Worm (Caenorhabditis elegans) whole organism, mixed stage, embryonic: Measurements from ENCODE around the gene coh-4.

Experiments used
- M03D4.4 ChIP-seq: sonication (generic microtip); optimal IDR thresholded peaks from 2 replicates; lab custom pipeline; 2017; ENCODE audit warnings: mild to moderate bottlenecking, missing genetic modification characterization, missing compliant biosample characterization
- blmp-1 ChIP-seq: fragments of 150-350 bp; optimal IDR thresholded peaks from 2 replicates; lab custom pipeline; 2014; ENCODE audit warnings: missing biosample characterization, missing genetic modification characterization
- ceh-39 ChIP-seq: fragments of 150-350 bp; optimal IDR thresholded peaks from 2 replicates; lab custom pipeline; 2014; ENCODE audit warnings: missing biosample characterization, missing genetic modification characterization
- ceh-43 ChIP-seq: fragments of 200-800 bp; sonication (Bioruptor generic); optimal IDR thresholded peaks from 2 replicates; lab custom pipeline; 2018; ENCODE audit warnings: mild to moderate bottlenecking, missing genetic modification characterization, moderate library complexity, missing compliant biosample characterization
- ceh-83 ChIP-seq: fragments of 200-800 bp; sonication (Bioruptor generic); optimal IDR thresholded peaks from 2 replicates; lab custom pipeline; 2018; ENCODE audit warnings: mild to moderate bottlenecking, missing genetic modification characterization, missing compliant biosample characterization
- ces-1 ChIP-seq: fragments of 150-350 bp; optimal IDR thresholded peaks from 2 replicates; lab custom pipeline; 2014; ENCODE audit warnings: missing biosample characterization, missing genetic modification reagents, missing genetic modification characterization
- cnd-1 ChIP-seq: fragments of 200-800 bp; sonication (Bioruptor generic); optimal IDR thresholded peaks from 2 replicates; lab custom pipeline; 2018; ENCODE audit warnings: mild to moderate bottlenecking, missing genetic modification characterization, missing compliant biosample characterization
- drap-1 ChIP-seq: fragments of 200-800 bp; sonication (Bioruptor generic); optimal IDR thresholded peaks from 3 replicates; lab custom pipeline; 2018; ENCODE audit warnings: mild to moderate bottlenecking, missing genetic modification characterization, missing compliant biosample characterization
- elt-3 ChIP-seq: fragments of 150-350 bp; optimal IDR thresholded peaks from 2 replicates; lab custom pipeline; 2014; ENCODE audit warnings: missing biosample characterization, missing genetic modification characterization
- ham-2 ChIP-seq: fragments of 200-800 bp; sonication (Bioruptor generic); optimal IDR thresholded peaks from 2 replicates; lab custom pipeline; 2018; ENCODE audit warnings: mild to moderate bottlenecking, missing genetic modification characterization, missing compliant biosample characterization
- hlh-1 ChIP-seq: fragments of 150-350 bp; optimal IDR thresholded peaks from 2 replicates; lab custom pipeline; 2014; ENCODE audit warnings: missing biosample characterization, missing genetic modification reagents, missing genetic modification characterization
- lin-13 ChIP-seq: fragments of 150-350 bp; optimal IDR thresholded peaks from 2 replicates; lab custom pipeline; 2014; ENCODE audit warnings: missing biosample characterization, missing genetic modification characterization
- lin-32 ChIP-seq: fragments of 200-800 bp; sonication (Bioruptor generic); optimal IDR thresholded peaks from 2 replicates; lab custom pipeline; 2018; ENCODE audit warnings: mild to moderate bottlenecking, missing genetic modification characterization, missing compliant biosample characterization
- lsy-2 ChIP-seq: fragments of 150-350 bp; optimal IDR thresholded peaks from 2 replicates; lab custom pipeline; 2014; ENCODE audit warnings: missing biosample characterization, missing genetic modification characterization
- mep-1 ChIP-seq: fragments of 150-350 bp; optimal IDR thresholded peaks from 2 replicates; lab custom pipeline; 2017; ENCODE audit warnings: missing biosample characterization, missing genetic modification reagents, missing genetic modification characterization, inconsistent platforms
- nhr-12 ChIP-seq: fragments of 150-350 bp; optimal IDR thresholded peaks from 2 replicates; lab custom pipeline; 2014; ENCODE audit warnings: missing biosample characterization, missing genetic modification characterization
- nhr-28 ChIP-seq: fragments of 150-350 bp; optimal IDR thresholded peaks from 2 replicates; lab custom pipeline; 2014; ENCODE audit warnings: missing biosample characterization, missing genetic modification characterization
- nhr-76 ChIP-seq: sonication (generic microtip); optimal IDR thresholded peaks from 2 replicates; lab custom pipeline; 2017; ENCODE audit warnings: missing biosample characterization, missing genetic modification characterization
- pha-4 ChIP-seq: fragments of 150-350 bp; optimal IDR thresholded peaks from 2 replicates; lab custom pipeline; 2018; ENCODE audit warnings: missing biosample characterization, missing genetic modification reagents, missing genetic modification characterization
- sem-2 ChIP-seq: fragments of 200-800 bp; sonication (Bioruptor generic); optimal IDR thresholded peaks from 2 replicates; lab custom pipeline; 2018; ENCODE audit warnings: mild to moderate bottlenecking, missing genetic modification characterization, missing compliant biosample characterization
- snpc-4 ChIP-seq: fragments of 150-350 bp; optimal IDR thresholded peaks from 2 replicates; lab custom pipeline; 2014; ENCODE audit warnings: missing biosample characterization, missing genetic modification characterization
- sptf-1 ChIP-seq: sonication (generic microtip); optimal IDR thresholded peaks from 2 replicates; lab custom pipeline; 2017; ENCODE audit warnings: mild to moderate bottlenecking, missing genetic modification characterization, moderate library complexity, missing compliant biosample characterization
- tbx-8 ChIP-seq: fragments of 200-800 bp; sonication (Bioruptor generic); optimal IDR thresholded peaks from 2 replicates; lab custom pipeline; 2018; ENCODE audit warnings: mild to moderate bottlenecking, missing genetic modification characterization, moderate library complexity, missing compliant biosample characterization
- unc-120 ChIP-seq: sonication (generic microtip); optimal IDR thresholded peaks from 2 replicates; lab custom pipeline; 2017; ENCODE audit warnings: missing genetic modification characterization, missing compliant biosample characterization; ENCODE audit not compliant: poor library complexity, severe bottlenecking
- zip-8 ChIP-seq: fragments of 150-350 bp; optimal IDR thresholded peaks from 2 replicates; lab custom pipeline; 2014; ENCODE audit warnings: missing biosample characterization, missing genetic modification characterization
- ztf-11 ChIP-seq: fragments of 150-350 bp; optimal IDR thresholded peaks from 2 replicates; lab custom pipeline; 2014; ENCODE audit warnings: missing biosample characterization, missing genetic modification characterization

The coh-4 gene

ce11 chrV:4187144-4187485, 11.7 kb upstream of the coh-4 start, which contains the start of gene nhr-114:
Gene nhr-114 (plus strand): TSS chrV:4187202.
- no peak for TF ChIP-seq lsy-2 (tag; lab: Kevin White, UChicago)
- no peak for TF ChIP-seq sem-2 (GFP tag; lab: Kevin White, UChicago)
- no peak for TF ChIP-seq snpc-4 (tag; lab: Kevin White, UChicago)
- TF ChIP-seq drap-1 (GFP tag; lab: Kevin White, UChicago) = no peak
- TF ChIP-seq ztf-11 (tag; lab: Kevin White, UChicago) = no peak
- TF ChIP-seq blmp-1 (tag; lab: Kevin White, UChicago) = no peak
- TF ChIP-seq lin-13 (tag; lab: Kevin White, UChicago) = no peak
- TF ChIP-seq tbx-8 (GFP tag; lab: Kevin White, UChicago) = no peak

ce11 chrV:4186453-4187143, 11.2 kb upstream of the coh-4 start:
- TF ChIP-seq snpc-4 (tag; lab: Kevin White, UChicago) = no peak
- TF ChIP-seq ham-2 (GFP tag; lab: Kevin White, UChicago) = peak; percentile 6
- TF ChIP-seq, all 35 proteins: peak for 1

ce11 chrV:4185885-4186284, 10.4 kb upstream of the coh-4 start:
- no peak for TF ChIP-seq lsy-2 (tag; lab: Kevin White, UChicago)
- no peak for TF ChIP-seq M03D4.4
- no peak for TF ChIP-seq nhr-28 (tag; lab: Kevin White, UChicago)
- no peak for TF ChIP-seq lin-13 (tag; lab: Kevin White, UChicago)
- no peak for TF ChIP-seq elt-3
- no peak for TF ChIP-seq ceh-43
- TF ChIP-seq blmp-1 (tag; lab: Kevin White, UChicago) = no peak
- no peak for TF ChIP-seq mep-1 (tag; lab: Kevin White, UChicago)
- TF ChIP-seq snpc-4 (tag; lab: Kevin White, UChicago) = no peak
- no peak for TF ChIP-seq sem-2 (GFP tag; lab: Kevin White, UChicago)
- no peak for TF ChIP-seq pha-4 (tag; lab: Kevin White, UChicago)

- no peak for TF ChIP-seq tbx-8 (GFP tag; lab: Kevin White, UChicago)
Measured at ce11 chrV:4182546-4182945, 7.1 kb upstream of the coh-4 start.

- TF ChIP-seq elt-3 = no peak
- TF ChIP-seq sptf-1 (tag; lab: Kevin White, UChicago) = peak; percentile 2
- peak; percentile 20 for TF ChIP-seq lin-32 (GFP tag; lab: Kevin White, UChicago)
- no peak for TF ChIP-seq hlh-1 (tag; lab: Kevin White, UChicago)
- TF ChIP-seq cnd-1 (tag; lab: Kevin White, UChicago) = peak; percentile 45
- TF ChIP-seq, all 35 proteins: peak for 3
Measured at ce11 chrV:4181727-4182126, 6.3 kb upstream of the coh-4 start.

ce11 chrV:4181272-4181671, 5.8 kb upstream of the coh-4 start:
- TF ChIP-seq sem-2 (GFP tag; lab: Kevin White, UChicago) (no peak), ces-1 (GFP tag; lab: Kevin White, UChicago) (no peak), nhr-12 (no peak), ceh-39 (tag; lab: Kevin White, UChicago) (no peak), zip-8 (tag; lab: Kevin White, UChicago) (no peak), ceh-83 (GFP tag; lab: Kevin White, UChicago) (no peak), unc-120 (no peak), nhr-76 (no peak), ztf-11 (tag; lab: Kevin White, UChicago) (no peak), snpc-4 (tag; lab: Kevin White, UChicago) (no peak), cnd-1 (tag; lab: Kevin White, UChicago) (no peak), elt-3 (no peak), hlh-1 (tag; lab: Kevin White, UChicago) (no peak), sptf-1 (tag; lab: Kevin White, UChicago) (no peak)
- TF ChIP-seq, all 35 proteins: peak for 0

ce11 chrV:4170138-4170537, 5.3 kb downstream of the coh-4 start, which contains the start of gene Y45G5AM.7:
Gene Y45G5AM.7 (minus strand): TSS chrV:4170238.
- TF ChIP-seq zip-8 (tag; lab: Kevin White, UChicago) = peak; percentile 21
- no peak for TF ChIP-seq mep-1 (tag; lab: Kevin White, UChicago)
